Worm (Caenorhabditis elegans) whole organism, L4 larva: ENCODE measurements around the gene rps-29.

Experiments
- F37D6.2 ChIP-seq: sonication (generic microtip); optimal IDR thresholded peaks from 2 replicates; lab custom pipeline; 2016; ENCODE audit warnings: mild to moderate bottlenecking, missing genetic modification characterization, missing compliant biosample characterization
- T26A8.4 ChIP-seq: fragments of 200-800 bp; sonication (Bioruptor generic); IDR thresholded peaks from 2 replicates; pipeline ENCODE4 v1.3.6; 2022; ENCODE audit warnings: missing genetic modification characterization, missing compliant biosample characterization
- Y48G9A.11 ChIP-seq: fragments of 200-800 bp; sonication (Bioruptor generic); IDR thresholded peaks from 2 replicates; pipeline ENCODE4 v1.3.6; 2022; ENCODE audit warnings: missing genetic modification reagents, missing genetic modification characterization, missing compliant biosample characterization
- Y5F2A.4 ChIP-seq: fragments of 200-800 bp; sonication (Bioruptor generic); optimal IDR thresholded peaks from 2 replicates; lab custom pipeline; 2018; ENCODE audit warnings: mild to moderate bottlenecking, missing genetic modification characterization, missing compliant biosample characterization
- Y75B8A.6 ChIP-seq: fragments of 200-800 bp; sonication (Bioruptor generic); IDR thresholded peaks from 2 replicates; pipeline ENCODE4 v1.3.6; 2022; ENCODE audit warnings: missing genetic modification reagents, missing genetic modification characterization, missing compliant biosample characterization
- aha-1 ChIP-seq: fragments of 150-350 bp; peaks from one replicate; lab custom pipeline; 2014; ENCODE audit warnings: missing biosample characterization, missing genetic modification characterization
- arid-1 ChIP-seq: fragments of 200-800 bp; sonication (Bioruptor generic); conservative IDR thresholded peaks from 2 replicates; pipeline ENCODE4 v1.3.6; 2022; ENCODE audit warnings: missing genetic modification reagents, missing genetic modification characterization, missing compliant biosample characterization
- ceh-20 ChIP-seq: fragments of 200-800 bp; sonication (Bioruptor generic); IDR thresholded peaks from 2 replicates; pipeline ENCODE4 v1.3.6; 2022; ENCODE audit warnings: missing genetic modification reagents, missing genetic modification characterization, missing compliant biosample characterization
- ceh-32 ChIP-seq: sonication (generic microtip); optimal IDR thresholded peaks from 2 replicates; lab custom pipeline; 2016; ENCODE audit warnings: mild to moderate bottlenecking, missing genetic modification characterization, missing compliant biosample characterization; ENCODE audit not compliant: poor library complexity
- ceh-62 ChIP-seq: sonication (generic microtip); optimal IDR thresholded peaks from 2 replicates; lab custom pipeline; 2017; ENCODE audit warnings: missing biosample characterization, missing genetic modification characterization
- cey-2 ChIP-seq: sonication (generic microtip); optimal IDR thresholded peaks from 3 replicates; lab custom pipeline; 2017; ENCODE audit warnings: missing genetic modification characterization, mild to moderate bottlenecking, missing compliant biosample characterization, antibody characterized with exemption, borderline replicate concordance; ENCODE audit not compliant: insufficient read depth
- daf-12 ChIP-seq: fragments of 150-350 bp; optimal IDR thresholded peaks from 2 replicates; lab custom pipeline; 2014; ENCODE audit warnings: missing biosample characterization, missing genetic modification reagents, missing genetic modification characterization
- daf-16 ChIP-seq, 3 experiments: sonication (generic microtip); optimal IDR thresholded peaks; 2 replicates each; lab custom pipeline; 2016 to 2017; ENCODE audit warnings: missing genetic modification characterization in 3 of 3, missing genetic modification reagents in 3 of 3, mild to moderate bottlenecking in 2 of 3, missing compliant biosample characterization in 2 of 3, missing biosample characterization in 1 of 3, moderate library complexity in 1 of 3
- daf-8 ChIP-seq: fragments of 200-800 bp; sonication (Bioruptor generic); IDR thresholded peaks from 2 replicates; pipeline ENCODE4 v1.3.6; 2022; ENCODE audit warnings: missing genetic modification characterization, missing compliant biosample characterization
- dpl-1 ChIP-seq: fragments of 150-350 bp; optimal IDR thresholded peaks from 2 replicates; lab custom pipeline; 2014; ENCODE audit warnings: missing biosample characterization, missing genetic modification reagents, missing genetic modification characterization
- duxl-1 ChIP-seq: sonication (generic microtip); optimal IDR thresholded peaks from 2 replicates; lab custom pipeline; 2016; ENCODE audit warnings: mild to moderate bottlenecking, missing genetic modification characterization, moderate library complexity, missing compliant biosample characterization; ENCODE audit not compliant: poor library complexity
- dve-1 ChIP-seq: sonication (generic microtip); optimal IDR thresholded peaks from 2 replicates; lab custom pipeline; 2017; ENCODE audit warnings: antibody characterized with exemption, mild to moderate bottlenecking, missing genetic modification characterization, missing compliant biosample characterization; ENCODE audit not compliant: insufficient read depth
- egl-27 ChIP-seq: sonication (generic microtip); optimal IDR thresholded peaks from 3 replicates; lab custom pipeline; 2017; ENCODE audit warnings: missing biosample characterization, missing genetic modification reagents, missing genetic modification characterization
- egl-43 ChIP-seq: fragments of 200-800 bp; sonication (Bioruptor generic); IDR thresholded peaks from 2 replicates; pipeline ENCODE4 v1.3.6; 2022; ENCODE audit warnings: missing genetic modification reagents, missing genetic modification characterization, missing compliant biosample characterization
- gei-8 ChIP-seq: fragments of 200-800 bp; sonication (Bioruptor generic); optimal IDR thresholded peaks from 2 replicates; lab custom pipeline; 2018; ENCODE audit warnings: mild to moderate bottlenecking, missing genetic modification characterization, missing compliant biosample characterization
- hmg-1.1 ChIP-seq: fragments of 200-800 bp; sonication (Bioruptor generic); IDR thresholded peaks from 2 replicates; pipeline ENCODE4 v1.3.6; 2022; ENCODE audit warnings: missing genetic modification reagents, missing genetic modification characterization, missing compliant biosample characterization
- lim-7 ChIP-seq: fragments of 200-800 bp; sonication (Bioruptor generic); IDR thresholded peaks from 2 replicates; pipeline ENCODE4 v1.3.6; 2022; ENCODE audit warnings: missing genetic modification characterization, missing compliant biosample characterization
- lin-1 ChIP-seq: fragments of 200-800 bp; sonication (Bioruptor generic); IDR thresholded peaks from 2 replicates; pipeline ENCODE4 v1.3.6; 2022; ENCODE audit warnings: missing genetic modification reagents, missing genetic modification characterization, missing compliant biosample characterization
- lin-13 ChIP-seq: fragments of 150-350 bp; optimal IDR thresholded peaks from 2 replicates; lab custom pipeline; 2014; ENCODE audit warnings: missing biosample characterization, missing genetic modification reagents, missing genetic modification characterization
- lin-15B ChIP-seq: fragments of 150-350 bp; sonication (generic microtip); optimal IDR thresholded peaks from 3 replicates; lab custom pipeline; 2014; ENCODE audit warnings: missing biosample characterization, missing genetic modification characterization
- lin-39 ChIP-seq: fragments of 150-350 bp; optimal IDR thresholded peaks from 2 replicates; lab custom pipeline; 2014; ENCODE audit warnings: missing biosample characterization, missing genetic modification reagents, missing genetic modification characterization
- madf-5 ChIP-seq, 2 experiments: fragments of 200-800 bp; sonication (Bioruptor generic); IDR thresholded peaks; 2 replicates each; pipeline ENCODE4 v1.3.6; 2022; ENCODE audit warnings: missing compliant biosample characterization in 2 of 2, missing genetic modification characterization in 2 of 2
- mdt-29 ChIP-seq: fragments of 200-800 bp; sonication (Bioruptor generic); IDR thresholded peaks from 2 replicates; pipeline ENCODE4 v1.3.6; 2022; ENCODE audit warnings: missing genetic modification reagents, missing genetic modification characterization, missing compliant biosample characterization
- mep-1 ChIP-seq: fragments of 150-350 bp; sonication (generic microtip); optimal IDR thresholded peaks from 3 replicates; lab custom pipeline; 2014; ENCODE audit warnings: missing biosample characterization, missing genetic modification characterization
- mxl-2 ChIP-seq: fragments of 200-800 bp; sonication (Bioruptor generic); conservative IDR thresholded peaks from 2 replicates; pipeline ENCODE4 v1.3.6; 2022; ENCODE audit warnings: missing genetic modification reagents, missing genetic modification characterization, missing compliant biosample characterization
- mxl-3 ChIP-seq: fragments of 200-800 bp; sonication (Bioruptor generic); optimal IDR thresholded peaks from 2 replicates; lab custom pipeline; 2018; ENCODE audit warnings: mild to moderate bottlenecking, missing genetic modification characterization, missing compliant biosample characterization
- nhr-102 ChIP-seq: sonication (generic microtip); optimal IDR thresholded peaks from 2 replicates; lab custom pipeline; 2016; ENCODE audit warnings: mild to moderate bottlenecking, missing genetic modification characterization, moderate library complexity, missing compliant biosample characterization
- nhr-25 ChIP-seq: sonication (generic microtip); optimal IDR thresholded peaks from 2 replicates; lab custom pipeline; 2017; ENCODE audit warnings: missing genetic modification characterization, mild to moderate bottlenecking, missing compliant biosample characterization, antibody characterized with exemption, moderate library complexity, borderline replicate concordance; ENCODE audit not compliant: insufficient read depth
- nhr-28 ChIP-seq: fragments of 150-350 bp; optimal IDR thresholded peaks from 2 replicates; lab custom pipeline; 2014; ENCODE audit warnings: missing biosample characterization, missing genetic modification characterization
- nhr-48 ChIP-seq: sonication (generic microtip); optimal IDR thresholded peaks from 2 replicates; lab custom pipeline; 2016; ENCODE audit warnings: mild to moderate bottlenecking, missing genetic modification characterization, missing compliant biosample characterization
- nhr-6 ChIP-seq: fragments of 150-350 bp; optimal IDR thresholded peaks from 2 replicates; lab custom pipeline; 2014; ENCODE audit warnings: missing biosample characterization, missing genetic modification characterization
- nhr-77 ChIP-seq: fragments of 150-350 bp; optimal IDR thresholded peaks from 2 replicates; lab custom pipeline; 2014; ENCODE audit warnings: missing biosample characterization, missing genetic modification characterization
- php-3 ChIP-seq: fragments of 200-800 bp; sonication (Bioruptor generic); IDR thresholded peaks from 2 replicates; pipeline ENCODE4 v1.3.6; 2022; ENCODE audit warnings: missing genetic modification reagents, missing genetic modification characterization, missing compliant biosample characterization
- sdz-12 ChIP-seq: fragments of 200-800 bp; sonication (Bioruptor generic); optimal IDR thresholded peaks from 2 replicates; lab custom pipeline; 2018; ENCODE audit warnings: mild to moderate bottlenecking, missing genetic modification characterization, missing compliant biosample characterization
- set-16 ChIP-seq: fragments of 200-800 bp; sonication (Bioruptor generic); IDR thresholded peaks from 2 replicates; pipeline ENCODE4 v1.3.6; 2022; ENCODE audit warnings: missing genetic modification reagents, missing genetic modification characterization, missing compliant biosample characterization
- snpc-1.2 ChIP-seq: fragments of 200-800 bp; sonication (Bioruptor generic); IDR thresholded peaks from 2 replicates; pipeline ENCODE4 v1.3.6; 2022; ENCODE audit warnings: missing genetic modification reagents, missing genetic modification characterization, missing compliant biosample characterization
- snpc-4 ChIP-seq: fragments of 150-350 bp; optimal IDR thresholded peaks from 2 replicates; lab custom pipeline; 2014; ENCODE audit warnings: missing biosample characterization, missing genetic modification characterization
- spr-1 ChIP-seq: sonication (generic microtip); optimal IDR thresholded peaks from 2 replicates; lab custom pipeline; 2016; ENCODE audit warnings: mild to moderate bottlenecking, missing genetic modification characterization, missing compliant biosample characterization
- tag-97 ChIP-seq: fragments of 200-800 bp; sonication (Bioruptor generic); IDR thresholded peaks from 2 replicates; pipeline ENCODE4 v1.3.6; 2022; ENCODE audit warnings: missing genetic modification characterization, missing compliant biosample characterization
- tra-1 ChIP-seq: fragments of 200-800 bp; sonication (Bioruptor generic); IDR thresholded peaks from 2 replicates; pipeline ENCODE4 v1.3.6; 2022; ENCODE audit warnings: missing genetic modification reagents, missing genetic modification characterization, missing compliant biosample characterization
- unc-130 ChIP-seq: sonication (generic microtip); optimal IDR thresholded peaks from 2 replicates; lab custom pipeline; 2016; ENCODE audit warnings: missing genetic modification reagents, missing genetic modification characterization, missing compliant biosample characterization
- unc-39 ChIP-seq: sonication (generic microtip); optimal IDR thresholded peaks from 2 replicates; lab custom pipeline; 2017; ENCODE audit warnings: missing biosample characterization, missing genetic modification characterization
- vab-7 ChIP-seq: fragments of 200-800 bp; sonication (Bioruptor generic); IDR thresholded peaks from 2 replicates; pipeline ENCODE4 v1.3.6; 2022; ENCODE audit warnings: missing genetic modification reagents, missing genetic modification characterization, missing compliant biosample characterization
- zfp-2 ChIP-seq: sonication (generic microtip); optimal IDR thresholded peaks from 2 replicates; lab custom pipeline; 2016; ENCODE audit warnings: mild to moderate bottlenecking, missing genetic modification characterization, missing compliant biosample characterization
- zip-11 ChIP-seq: fragments of 200-800 bp; sonication (Bioruptor generic); IDR thresholded peaks from 2 replicates; pipeline ENCODE4 v1.3.6; 2022; ENCODE audit warnings: missing genetic modification characterization, missing compliant biosample characterization

rps-29 gene

DNA sequence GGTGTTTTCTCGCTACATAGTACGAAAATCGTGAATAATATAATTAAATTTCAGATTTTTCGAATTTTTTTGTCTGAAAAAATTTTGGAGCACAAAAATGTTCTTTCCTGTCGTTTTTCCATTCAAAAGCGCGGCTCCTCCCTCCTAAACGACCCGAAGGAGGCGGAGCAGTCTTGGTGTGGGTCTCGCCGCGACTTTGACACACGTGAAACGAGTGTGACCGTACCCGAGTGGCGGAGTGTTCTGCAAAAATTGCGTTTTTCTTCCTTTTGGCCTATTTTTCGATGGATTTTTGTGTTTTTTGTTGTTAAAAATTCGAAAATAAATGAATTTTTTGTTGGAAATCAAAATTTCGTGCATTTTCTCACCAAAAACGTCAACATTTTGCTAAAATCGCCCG lies 505 bp upstream of the rps-29 start, which contains the start of gene snt-2:
Gene snt-2, minus strand, starts transcription at position 139 of the 400 bp plus-strand sequence.
- TF ChIP-seq F37D6.2 (tag; lab: Kevin White, UChicago) (peak; percentile 38), mep-1 (tag; lab: Kevin White, UChicago) (peak; percentile 84), unc-39 (tag; lab: Kevin White, UChicago) (no peak), ceh-62 (tag; lab: Kevin White, UChicago) (no peak), ceh-32 (no peak), lin-1 (no peak), mxl-3 (peak; percentile 51), daf-8 (no peak), nhr-28 (peak; percentile 70), unc-130 (GFP tag; lab: Kevin White, UChicago) (peak; percentile 59), egl-27 (tag; lab: Kevin White, UChicago) (no peak), mxl-2 (GFP tag; lab: Robert Waterston, UW) (no peak), madf-5 (GFP tag; IDR thresholded peaks at IDR 0.05; lab: Robert Waterston, UW) (no peak), vab-7 (no peak), nhr-102 (tag; lab: Kevin White, UChicago) (peak; percentile 31), tag-97 (no peak), sdz-12 (GFP tag; lab: Kevin White, UChicago) (no peak), ceh-20 (GFP tag; lab: Robert Waterston, UW) (0 out of 2 replicates have a peak, but pooled peaks have one; percentile 22), Y5F2A.4 (no peak), gei-8 (GFP tag; lab: Kevin White, UChicago) (no peak), zip-11 (GFP tag; lab: Robert Waterston, UW) (no peak), egl-43 (GFP tag; lab: Robert Waterston, UW) (0 out of 2 replicates have a peak, but pooled peaks have one; percentile 20), nhr-25 (tag; lab: Kevin White, UChicago) (no peak), lin-13 (no peak), lin-15B (peak; percentile 14), arid-1 (0 out of 2 replicates have a peak, but pooled peaks have one; percentile 32), dve-1 (tag; lab: Kevin White, UChicago) (peak; percentile 72), T26A8.4 (GFP tag; lab: Robert Waterston, UW) (peak; percentile 58), tra-1 (GFP tag; lab: Robert Waterston, UW) (no peak), lin-39 (tag; lab: Kevin White, UChicago) (no peak), nhr-6 (tag; lab: Kevin White, UChicago) (peak; percentile 71), daf-12 (no peak), set-16 (GFP tag; lab: Robert Waterston, UW) (peak; percentile 39; the same call in 1 of the 2 replicates), lim-7 (GFP tag; lab: Robert Waterston, UW) (no peak), Y75B8A.6 (GFP tag; lab: Robert Waterston, UW) (no peak), snpc-1.2 (GFP tag; lab: Robert Waterston, UW) (no peak), nhr-48 (tag; lab: Kevin White, UChicago) (no peak), php-3 (GFP tag; lab: Robert Waterston, UW) (no peak), hmg-1.1 (GFP tag; lab: Robert Waterston, UW) (peak; percentile 72), nhr-77 (tag; lab: Kevin White, UChicago) (peak; percentile 23), mdt-29 (GFP tag; lab: Robert Waterston, UW) (0 out of 2 replicates have a peak, but pooled peaks have one; percentile 26), Y48G9A.11 (GFP tag; lab: Robert Waterston, UW) (peak; percentile 61; the same call in 1 of the 2 replicates), snpc-4 (tag; lab: Kevin White, UChicago) (no peak), duxl-1 (tag; lab: Kevin White, UChicago) (peak; percentile 42), dpl-1 (GFP tag; lab: Kevin White, UChicago) (peak; percentile 81), daf-16 (GFP tag; optimal IDR thresholded peaks at IDR 0.05; lab: Kevin White, UChicago) (no peak), daf-16 (tag; optimal IDR thresholded peaks at IDR 0.05; lab: Kevin White, UChicago) (peak; percentile 29), spr-1 (tag; lab: Kevin White, UChicago) (peak; percentile 28), cey-2 (tag; lab: Kevin White, UChicago) (no peak), zfp-2 (tag; lab: Kevin White, UChicago) (no peak), aha-1 (peak; percentile 99)
